Worm (Caenorhabditis elegans) whole organism, late embryonic: ENCODE measurements around the gene srh-279.

Experiments
- ama-1 ChIP-seq: fragments of 150-350 bp; optimal IDR thresholded peaks from 2 replicates; lab custom pipeline; 2014
- ceh-2 ChIP-seq: sonication (generic microtip); optimal IDR thresholded peaks from 2 replicates; lab custom pipeline; 2016; ENCODE audit warnings: missing genotype, missing genetic modification characterization, missing compliant biosample characterization
- elt-2 ChIP-seq: sonication (generic microtip); optimal IDR thresholded peaks from 2 replicates; lab custom pipeline; 2016; ENCODE audit warnings: missing genetic modification reagents, missing genetic modification characterization, missing compliant biosample characterization
- gmeb-2 ChIP-seq: sonication (generic microtip); optimal IDR thresholded peaks from 2 replicates; lab custom pipeline; 2016; ENCODE audit warnings: missing genetic modification characterization, inconsistent platforms, missing compliant biosample characterization
- hlh-15 ChIP-seq: sonication (generic microtip); optimal IDR thresholded peaks from 2 replicates; lab custom pipeline; 2016; ENCODE audit warnings: missing genetic modification characterization, missing compliant biosample characterization
- nfya-1 ChIP-seq: sonication (generic microtip); optimal IDR thresholded peaks from 2 replicates; lab custom pipeline; 2017; ENCODE audit warnings: missing genetic modification characterization, mild to moderate bottlenecking, missing compliant biosample characterization, antibody characterized with exemption, moderate library complexity
- ref-2 ChIP-seq: sonication (generic microtip); optimal IDR thresholded peaks from 2 replicates; lab custom pipeline; 2016; ENCODE audit warnings: missing genetic modification characterization, missing compliant biosample characterization
- rnt-1 ChIP-seq: sonication (generic microtip); optimal IDR thresholded peaks from 2 replicates; lab custom pipeline; 2016; ENCODE audit warnings: missing genetic modification characterization, missing compliant biosample characterization
- ttx-3 ChIP-seq: sonication (generic microtip); optimal IDR thresholded peaks from 2 replicates; lab custom pipeline; 2016; ENCODE audit warnings: missing genetic modification reagents, missing genetic modification characterization, missing compliant biosample characterization

DNA sequence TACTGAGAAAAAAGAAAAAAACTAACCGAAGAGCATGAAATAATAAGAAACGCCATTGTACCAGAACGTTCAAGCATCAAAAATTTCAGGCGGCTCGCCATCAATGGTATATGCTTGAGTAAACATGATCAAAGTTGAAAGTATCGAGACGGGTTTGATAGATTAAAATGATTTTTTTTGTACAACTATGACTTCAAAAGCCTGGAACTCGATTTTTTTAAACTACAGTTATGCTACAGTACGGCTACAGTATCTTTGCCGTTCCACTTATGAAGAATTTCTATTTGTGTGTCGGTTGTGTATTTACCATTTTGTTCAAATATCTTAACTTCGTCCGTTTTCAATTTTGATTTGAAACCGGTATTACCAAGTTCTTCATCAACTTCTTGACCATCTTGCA lies 37.1 kb upstream of the srh-279 start, which contains the start of gene str-97:
- no peak for TF ChIP-seq gmeb-2
- TF ChIP-seq elt-2 (tag; lab: Kevin White, UChicago): no peak
- no peak for TF ChIP-seq ama-1 (lab: Kevin White, UChicago)
- TF ChIP-seq nfya-1 (tag; lab: Kevin White, UChicago): no peak
- no peak for TF ChIP-seq hlh-15 (tag; lab: Kevin White, UChicago)
- no peak for TF ChIP-seq rnt-1
- TF ChIP-seq ref-2 (tag; lab: Kevin White, UChicago): no peak
- TF ChIP-seq ceh-2 (tag; lab: Kevin White, UChicago): no peak
- no peak for TF ChIP-seq ttx-3 (tag; lab: Kevin White, UChicago)
